Worm (Caenorhabditis elegans) whole organism, L2 larva: ENCODE data around the gene C35A5.5.

Experiments
- R02D3.7 ChIP-seq: fragments of 150-350 bp; optimal IDR thresholded peaks from 2 replicates; lab custom pipeline; 2014; ENCODE audit warnings: missing biosample characterization, missing genetic modification characterization
- ama-1 ChIP-seq: fragments of 150-350 bp; optimal IDR thresholded peaks from 2 replicates; lab custom pipeline; 2018; ENCODE audit warnings: inconsistent platforms
- fos-1 ChIP-seq: fragments of 150-350 bp; optimal IDR thresholded peaks from 2 replicates; lab custom pipeline; 2014; ENCODE audit warnings: missing biosample characterization, missing genetic modification characterization
- lin-13 ChIP-seq: fragments of 150-350 bp; optimal IDR thresholded peaks from 2 replicates; lab custom pipeline; 2014; ENCODE audit warnings: missing biosample characterization, missing genetic modification reagents, missing genetic modification characterization
- lsy-2 ChIP-seq, 2 experiments: fragments of 150-350 bp in 1 of 2; sonication (generic microtip) in 1 of 2; optimal IDR thresholded peaks; 2 replicates each; lab custom pipeline; 2014 to 2017; ENCODE audit warnings: missing biosample characterization in 2 of 2, missing genetic modification characterization in 2 of 2
- mab-5 ChIP-seq: fragments of 150-350 bp; optimal IDR thresholded peaks from 2 replicates; lab custom pipeline; 2014; ENCODE audit warnings: missing biosample characterization, missing genetic modification characterization
- nhr-12 ChIP-seq: fragments of 150-350 bp; optimal IDR thresholded peaks from 2 replicates; lab custom pipeline; 2014; ENCODE audit warnings: missing biosample characterization, missing genetic modification characterization
- nhr-23 ChIP-seq: fragments of 150-350 bp; optimal IDR thresholded peaks from 2 replicates; lab custom pipeline; 2014; ENCODE audit warnings: missing biosample characterization, missing genetic modification reagents, missing genetic modification characterization
- nhr-6 ChIP-seq: fragments of 150-350 bp; optimal IDR thresholded peaks from 2 replicates; lab custom pipeline; 2014; ENCODE audit warnings: missing biosample characterization, missing genetic modification characterization
- nhr-77 ChIP-seq: fragments of 150-350 bp; optimal IDR thresholded peaks from 2 replicates; lab custom pipeline; 2014; ENCODE audit warnings: missing biosample characterization, missing genetic modification characterization
- snpc-4 ChIP-seq: fragments of 150-350 bp; optimal IDR thresholded peaks from 2 replicates; lab custom pipeline; 2014; ENCODE audit warnings: missing biosample characterization, missing genetic modification characterization
- unc-39 ChIP-seq: fragments of 150-350 bp; optimal IDR thresholded peaks from 2 replicates; lab custom pipeline; 2014; ENCODE audit warnings: missing biosample characterization, missing genetic modification characterization
- unc-62 ChIP-seq: fragments of 150-350 bp; optimal IDR thresholded peaks from 2 replicates; lab custom pipeline; 2014; ENCODE audit warnings: missing biosample characterization, missing genetic modification reagents, missing genetic modification characterization
- zag-1 ChIP-seq: fragments of 150-350 bp; optimal IDR thresholded peaks from 2 replicates; lab custom pipeline; 2014; ENCODE audit warnings: missing biosample characterization, missing genetic modification characterization

- TF ChIP-seq unc-39 (tag; lab: Kevin White, UChicago) (no peak), zag-1 (tag; lab: Kevin White, UChicago) (no peak), nhr-6 (tag; lab: Kevin White, UChicago) (no peak), lsy-2 (tag; optimal IDR thresholded peaks at IDR 0.05; lab: Kevin White, UChicago) (peak in 1 of 2 experiments; percentile 57), lin-13 (GFP tag; lab: Kevin White, UChicago) (no peak), R02D3.7 (no peak), ama-1 (lab: Kevin White, UChicago) (no peak), unc-62 (GFP tag; lab: Kevin White, UChicago) (no peak), mab-5 (tag; lab: Kevin White, UChicago) (no peak), snpc-4 (no peak), nhr-77 (tag; lab: Kevin White, UChicago) (no peak), nhr-12 (tag; lab: Kevin White, UChicago) (no peak), fos-1 (no peak), nhr-23 (tag; lab: Kevin White, UChicago) (no peak)
These were observed 40.2 kb upstream of the C35A5.5 start for ce11 chrV:10465478-10465877.
